Worm (Caenorhabditis elegans): Measurements from ENCODE around the gene decr-1.2.

- no peak for TF ChIP-seq ama-1 (optimal IDR thresholded peaks at IDR 0.05)
- peak; percentile 46; the same call in 1 of the 2 replicates for TF ChIP-seq tbx-37 (GFP tag; conservative IDR thresholded peaks at IDR 0.05)
- no peak for TF ChIP-seq hmbx-1 (tag; optimal IDR thresholded peaks at IDR 0.05)
- TF ChIP-seq ceh-13 (GFP tag; optimal IDR thresholded peaks at IDR 0.05) = no peak
- TF ChIP-seq tra-4 (tag; optimal IDR thresholded peaks at IDR 0.05) = no peak
- TF ChIP-seq flt-1 (GFP tag; IDR thresholded peaks at IDR 0.05) = 0 out of 2 replicates have a peak, but pooled peaks have one; percentile 31
- TF ChIP-seq F13C5.2 (tag; optimal IDR thresholded peaks at IDR 0.05) = peak; percentile 5
- TF ChIP-seq hnd-1 (tag; optimal IDR thresholded peaks at IDR 0.05) = no peak
Measured at ce11 chrII:8516783-8517182, 28.6 kb upstream of the decr-1.2 start, which contains the start of gene rnh-2.
